Fruit fly (Drosophila melanogaster) whole organism: Measurements from ENCODE around the gene Sbf.

ENCODE experiments used
- CG8478 ChIP-seq: fragments of >200 bp; optimal IDR thresholded peaks from 2 replicates; lab custom pipeline; 2018; ENCODE audit warnings: inconsistent platforms
- EcR ChIP-seq, 2 experiments: fragments of >200 bp; optimal IDR thresholded peaks; 2 replicates each; lab custom pipeline; 2017; ENCODE audit warnings: missing biosample characterization in 2 of 2, missing genetic modification characterization in 2 of 2, missing genetic modification reagents in 2 of 2
- psq ChIP-seq: fragments of >200 bp; optimal IDR thresholded peaks from 2 replicates; lab custom pipeline; 2017

dm6 chr3R:11822266-11822665 is 25.5 kb upstream of the Sbf start, which contains the start of gene Kyat:
- TF ChIP-seq EcR (GFP tag; optimal IDR thresholded peaks at IDR 0.05; lab: Kevin White, UChicago) (no peak), CG8478 (lab: Kevin White, UChicago) (no peak), psq (lab: Kevin White, UChicago) (no peak)
